Worm (Caenorhabditis elegans): ENCODE measurements around the gene T24H10.5.

DNA sequence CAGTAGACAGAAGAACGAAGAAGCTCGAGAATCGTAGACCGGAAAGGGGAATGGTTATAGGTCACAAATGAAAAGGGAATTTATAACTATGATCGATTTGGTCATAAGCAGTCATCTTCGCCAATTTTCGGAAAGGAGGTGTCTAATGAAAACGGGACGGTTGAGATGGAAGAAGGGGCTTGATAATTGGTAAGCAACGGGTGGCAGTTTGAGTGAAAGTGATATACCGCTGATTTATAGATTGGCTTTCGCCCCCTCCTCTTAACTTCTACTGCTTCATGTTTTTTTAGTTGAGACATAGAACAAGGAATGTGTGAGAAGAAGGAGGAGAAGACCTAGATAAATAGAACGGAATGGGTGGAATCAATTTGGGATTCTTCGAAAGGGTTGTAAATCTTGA is 28.1 kb upstream of the T24H10.5 start:
- TF ChIP-seq tbx-37 (GFP tag; conservative IDR thresholded peaks at IDR 0.05) = no peak
- no peak for TF ChIP-seq ama-1 (optimal IDR thresholded peaks at IDR 0.05)
- TF ChIP-seq sea-1 (GFP tag; conservative IDR thresholded peaks at IDR 0.05) = no peak
- no peak for TF ChIP-seq ceh-36 (tag; optimal IDR thresholded peaks at IDR 0.05)
- TF ChIP-seq tbx-11 (GFP tag; IDR thresholded peaks at IDR 0.05) = no peak
- TF ChIP-seq aly-1 (tag; optimal IDR thresholded peaks at IDR 0.05) = no peak
- TF ChIP-seq hmg-4 (GFP tag; optimal IDR thresholded peaks at IDR 0.05) = no peak
- no peak for TF ChIP-seq flt-1 (GFP tag; IDR thresholded peaks at IDR 0.05)
- no peak for TF ChIP-seq hnd-1 (tag; optimal IDR thresholded peaks at IDR 0.05)
- no peak for TF ChIP-seq ets-7 (tag; optimal IDR thresholded peaks at IDR 0.05)

Measured in whole organism, early embryonic.